Fruit fly (Drosophila melanogaster) Kc167 (cell line): Measurements from ENCODE around the gene Hph.

Experiments used
- Myc ChIP-seq: fragments of >200 bp; optimal IDR thresholded peaks from 2 replicates; lab custom pipeline; 2017; ENCODE audit warnings: missing external identifiers
- Sin3A ChIP-seq: fragments of >200 bp; optimal IDR thresholded peaks from 2 replicates; lab custom pipeline; 2018; ENCODE audit warnings: missing external identifiers
- h ChIP-seq: fragments of >200 bp; optimal IDR thresholded peaks from 3 replicates; lab custom pipeline; 2018; ENCODE audit warnings: missing external identifiers
- insv ChIP-seq: fragments of >200 bp; optimal IDR thresholded peaks from 3 replicates; lab custom pipeline; 2018; ENCODE audit warnings: missing external identifiers
- psq ChIP-seq: fragments of >200 bp; optimal IDR thresholded peaks from 2 replicates; lab custom pipeline; 2017; ENCODE audit warnings: missing external identifiers
- ttk ChIP-seq: sonication (Bioruptor generic); optimal IDR thresholded peaks from 2 replicates; lab custom pipeline; 2017; ENCODE audit warnings: missing external identifiers

Gene Hph

DNA sequence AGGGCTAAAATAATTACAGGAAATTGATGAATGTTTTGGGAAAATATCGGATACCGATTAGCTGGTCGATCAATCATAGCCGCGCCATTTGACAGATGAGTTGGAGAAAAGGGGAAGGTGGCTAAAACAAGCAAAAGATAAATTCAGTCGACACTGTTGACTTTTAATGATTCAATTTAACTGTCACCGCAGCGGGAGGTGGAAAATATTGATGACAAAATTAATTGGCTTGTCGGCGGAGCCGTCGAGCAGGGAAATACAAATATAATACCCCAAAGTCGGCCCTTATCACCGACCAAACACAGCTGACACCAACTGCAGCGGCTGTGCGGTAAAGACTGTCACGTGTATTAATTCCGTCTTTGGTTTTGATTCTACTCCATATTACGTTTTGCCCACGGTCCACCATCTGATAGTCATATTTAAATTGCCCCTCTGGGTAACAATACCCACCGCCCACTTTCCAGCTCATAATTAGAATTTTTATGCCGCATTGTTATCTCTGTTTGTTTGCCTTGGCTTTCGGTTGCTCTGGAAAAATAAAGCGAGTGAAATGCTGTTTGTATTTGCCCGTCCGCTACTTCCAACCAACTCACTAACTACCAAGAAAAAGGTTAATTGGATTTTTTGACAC is 49.1 kb downstream of the Hph start:
- no peak for TF ChIP-seq h (lab: Kevin White, UChicago)
- TF ChIP-seq Myc = no peak
- no peak for TF ChIP-seq ttk (lab: Kevin White, UChicago)
- no peak for TF ChIP-seq Sin3A
- no peak for TF ChIP-seq psq (lab: Kevin White, UChicago)
- TF ChIP-seq insv = no peak

DNA sequence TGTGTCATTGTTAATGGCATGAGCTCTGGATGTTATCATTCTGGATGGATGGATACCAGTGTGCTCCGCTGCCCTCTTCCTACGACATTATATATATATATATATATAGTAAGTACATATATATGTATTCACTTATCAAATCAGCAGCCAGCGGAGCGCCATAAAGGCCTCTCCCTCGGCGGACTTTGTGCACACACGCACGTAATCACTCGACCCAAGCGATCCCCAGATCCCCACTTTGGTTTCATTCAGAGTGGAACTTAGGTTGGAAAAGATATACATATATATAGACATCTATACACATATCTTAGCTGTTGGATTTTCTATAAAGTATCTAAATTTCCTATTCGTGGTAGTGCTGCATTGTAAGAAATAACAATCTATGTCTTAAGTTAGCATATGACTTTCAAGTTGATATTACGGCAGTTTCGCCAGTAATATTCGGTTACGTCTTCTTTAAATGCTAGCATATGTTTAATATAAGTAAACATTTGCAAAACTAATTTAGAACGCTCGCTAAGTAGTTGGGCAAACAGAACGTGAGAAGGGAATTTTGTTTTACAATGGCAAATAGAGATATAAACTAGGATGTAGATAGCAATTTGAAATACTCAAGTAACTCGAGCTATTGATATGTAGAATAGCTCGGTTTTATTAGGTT is 51.4 kb downstream of the Hph start:
- TF ChIP-seq ttk (lab: Kevin White, UChicago) (no peak), insv (no peak), psq (lab: Kevin White, UChicago) (no peak), Myc (no peak), Sin3A (no peak), h (lab: Kevin White, UChicago) (no peak)

DNA sequence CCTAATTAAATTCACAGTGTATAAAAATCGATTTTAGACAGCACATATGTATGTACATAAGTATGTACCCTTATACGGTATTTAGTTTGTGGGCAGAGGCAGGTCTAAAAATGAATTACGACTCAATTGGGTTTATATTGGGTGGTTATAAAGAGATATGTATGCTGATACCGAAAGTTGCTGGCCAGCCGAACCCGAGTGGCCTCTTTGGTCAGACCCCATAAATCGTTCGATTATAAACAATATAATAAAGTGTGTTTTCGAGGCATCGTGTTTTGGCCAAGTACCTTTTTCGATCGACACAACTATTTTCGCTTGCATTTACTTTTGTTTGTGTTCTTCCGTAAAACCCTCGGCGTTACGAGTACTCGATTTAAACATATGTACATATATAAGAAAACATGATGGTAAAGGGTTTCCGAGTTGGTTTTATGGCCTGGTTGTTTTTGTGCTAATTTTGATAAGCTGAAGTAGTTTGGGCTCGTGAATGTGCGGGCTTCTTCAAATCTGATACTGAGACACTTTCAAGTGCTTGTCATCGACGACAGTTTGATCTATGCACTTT is 52.5 kb downstream of the Hph start:
- no peak for TF ChIP-seq ttk (lab: Kevin White, UChicago)
- TF ChIP-seq psq (lab: Kevin White, UChicago) = no peak
- no peak for TF ChIP-seq Myc
- no peak for TF ChIP-seq insv
- TF ChIP-seq Sin3A = no peak
- no peak for TF ChIP-seq h (lab: Kevin White, UChicago)

DNA sequence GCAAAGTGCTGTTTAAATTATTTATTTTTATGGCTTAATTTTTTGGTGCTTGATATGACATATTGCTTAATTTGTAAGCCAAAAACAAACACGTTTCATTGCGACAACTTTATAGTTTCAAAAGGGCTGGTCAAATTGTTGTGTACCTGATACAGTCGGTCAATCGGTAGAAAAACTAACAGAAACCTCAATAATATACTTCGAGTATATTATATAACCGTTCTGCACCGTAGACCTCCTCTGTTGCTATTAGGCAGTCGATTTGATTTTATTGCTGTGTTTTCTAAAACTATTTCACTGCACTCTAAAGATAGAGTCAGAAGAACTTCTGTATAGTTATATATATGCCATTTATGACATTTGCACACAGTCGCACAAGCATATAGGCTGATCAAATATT is 53.4 kb downstream of the Hph start:
- TF ChIP-seq h (lab: Kevin White, UChicago) (no peak), Myc (no peak), Sin3A (no peak), insv (no peak), ttk (lab: Kevin White, UChicago) (no peak), psq (lab: Kevin White, UChicago) (no peak)

DNA sequence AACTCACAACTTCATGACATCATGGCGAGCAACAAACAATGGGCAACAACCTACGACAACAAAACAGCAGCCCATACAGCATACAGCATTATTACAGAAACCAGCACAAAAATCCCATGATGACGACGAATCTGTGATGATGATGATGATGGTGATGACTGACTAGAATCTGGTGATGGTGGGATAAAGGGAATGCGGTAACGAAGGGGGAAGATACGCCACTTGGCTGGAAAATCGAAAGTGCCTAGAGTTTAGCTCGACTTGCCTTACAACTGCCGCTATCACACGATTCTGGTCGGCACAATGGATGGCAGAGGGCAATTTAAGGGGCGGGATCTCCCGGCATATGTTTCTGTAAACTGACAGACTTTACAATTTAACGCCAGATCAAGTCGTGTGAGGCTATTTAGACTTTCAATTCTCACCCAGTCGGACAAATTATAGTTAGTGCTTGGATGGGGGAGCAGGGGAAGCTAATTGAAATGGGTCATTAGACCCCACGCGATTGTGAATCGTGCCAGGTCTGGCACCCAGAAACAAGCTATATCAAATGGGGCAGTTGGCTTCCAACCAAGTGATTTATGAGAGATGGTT is 58.3 kb downstream of the Hph start:
- TF ChIP-seq Sin3A (no peak), h (lab: Kevin White, UChicago) (no peak), ttk (lab: Kevin White, UChicago) (no peak), insv (no peak), Myc (no peak), psq (lab: Kevin White, UChicago) (no peak)

DNA sequence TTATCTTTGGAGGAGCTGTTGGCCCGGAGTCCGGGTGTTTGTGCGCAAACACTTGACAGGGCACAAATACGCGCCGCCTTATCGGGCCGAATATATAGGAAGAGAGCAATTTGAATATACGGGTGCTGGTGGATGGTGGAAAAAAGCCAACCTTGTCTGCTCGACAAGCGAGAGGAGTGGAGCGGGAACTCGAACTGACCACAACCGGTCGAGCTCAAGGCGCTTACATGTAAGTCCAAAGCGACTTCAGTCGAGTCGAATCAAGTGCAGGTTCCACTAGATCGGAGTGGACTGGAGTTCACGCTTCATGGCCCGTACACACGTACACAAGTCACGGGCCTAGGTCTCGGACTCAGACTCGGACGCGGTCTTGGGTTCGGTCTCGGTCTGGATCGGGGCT is 59.0 kb downstream of the Hph start:
- no peak for TF ChIP-seq Sin3A
- TF ChIP-seq ttk (lab: Kevin White, UChicago) = no peak
- TF ChIP-seq psq (lab: Kevin White, UChicago) = no peak
- no peak for TF ChIP-seq h (lab: Kevin White, UChicago)
- no peak for TF ChIP-seq Myc
- TF ChIP-seq insv = no peak

DNA sequence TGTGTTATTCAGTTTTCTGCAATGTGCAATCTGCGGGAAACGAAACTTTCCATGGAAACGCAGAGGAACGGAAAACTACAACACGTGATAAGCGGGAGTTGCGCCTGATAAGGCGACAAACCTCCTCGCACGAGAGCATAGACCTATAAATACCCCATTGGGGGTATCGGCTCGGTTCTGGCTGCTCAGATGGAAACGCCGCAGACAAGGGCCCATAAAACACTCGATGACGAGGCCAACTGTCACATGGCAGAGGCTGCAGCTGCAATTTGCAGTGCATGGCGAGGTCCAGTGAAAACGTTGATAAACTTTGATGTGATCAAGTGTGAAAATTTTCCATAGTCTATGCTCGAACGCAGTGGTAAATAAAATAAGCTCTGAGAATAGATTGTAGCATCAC is 60.0 kb downstream of the Hph start:
- no peak for TF ChIP-seq Sin3A
- TF ChIP-seq Myc = no peak
- no peak for TF ChIP-seq insv
- TF ChIP-seq ttk (lab: Kevin White, UChicago) = no peak
- TF ChIP-seq psq (lab: Kevin White, UChicago) = no peak
- TF ChIP-seq h (lab: Kevin White, UChicago) = no peak

DNA sequence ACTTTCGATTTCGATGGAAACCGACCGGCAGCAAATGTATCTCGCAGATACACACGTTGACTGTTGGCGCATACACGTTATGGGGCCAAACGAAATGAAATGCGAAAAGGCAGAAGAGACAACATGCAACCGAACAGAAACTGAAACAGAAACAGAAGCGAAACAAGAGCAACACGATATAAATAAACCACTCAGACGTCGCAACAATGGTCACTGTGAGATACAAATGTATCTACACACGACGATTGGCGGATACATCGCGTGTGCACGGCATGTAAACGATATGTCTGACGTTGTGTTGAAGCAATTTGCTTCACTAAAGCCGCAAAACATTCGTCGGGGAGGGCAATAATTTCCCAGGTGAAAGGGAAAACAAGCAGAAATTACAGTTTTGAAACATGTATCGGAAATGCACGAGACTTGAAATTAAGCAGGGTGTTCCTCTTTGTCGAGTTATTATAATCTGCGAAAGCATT is 60.9 kb downstream of the Hph start:
- TF ChIP-seq psq (lab: Kevin White, UChicago) (no peak), ttk (lab: Kevin White, UChicago) (no peak), insv (no peak)
